Worm (Caenorhabditis elegans) whole organism, young adult: ENCODE measurements around the gene mdt-6.

Experiments
- B0019.2 ChIP-seq: fragments of 200-800 bp; sonication (Bioruptor generic); conservative IDR thresholded peaks from 2 replicates; pipeline ENCODE4 v1.3.6; 2022; ENCODE audit warnings: missing genetic modification reagents, missing genetic modification characterization, missing compliant biosample characterization
- B0035.1 ChIP-seq: sonication (generic microtip); optimal IDR thresholded peaks from 2 replicates; lab custom pipeline; 2016; ENCODE audit warnings: missing genetic modification characterization, mild to moderate bottlenecking, missing compliant biosample characterization, missing genotype, missing genetic modification reagents
- B0261.1 ChIP-seq: sonication (generic microtip); optimal IDR thresholded peaks from 2 replicates; lab custom pipeline; 2016; ENCODE audit warnings: mild to moderate bottlenecking, missing genetic modification characterization, moderate library complexity, missing compliant biosample characterization
- B0336.3 ChIP-seq: fragments of 200-800 bp; sonication (Bioruptor generic); IDR thresholded peaks from 2 replicates; pipeline ENCODE4 v1.3.6; 2022; ENCODE audit warnings: missing genetic modification characterization, missing compliant biosample characterization
- C06A6.2 ChIP-seq: fragments of 200-800 bp; sonication (Bioruptor generic); conservative IDR thresholded peaks from 2 replicates; pipeline ENCODE4 v1.3.6; 2022; ENCODE audit warnings: missing genetic modification characterization, missing compliant biosample characterization
- C17E4.6 ChIP-seq: fragments of 200-800 bp; sonication (Bioruptor generic); IDR thresholded peaks from 2 replicates; pipeline ENCODE4 v1.3.6; 2022; ENCODE audit warnings: missing genetic modification reagents, missing genetic modification characterization, missing compliant biosample characterization
- F10E7.11 ChIP-seq: sonication (generic microtip); optimal IDR thresholded peaks from 2 replicates; lab custom pipeline; 2017; ENCODE audit warnings: mild to moderate bottlenecking, missing genetic modification characterization, moderate library complexity, missing compliant biosample characterization
- F37B4.10 ChIP-seq: fragments of 200-800 bp; sonication (Bioruptor generic); IDR thresholded peaks from 2 replicates; pipeline ENCODE4 v1.3.6; 2022; ENCODE audit warnings: missing genetic modification characterization, missing compliant biosample characterization
- F55B11.4 ChIP-seq: sonication (generic microtip); optimal IDR thresholded peaks from 2 replicates; lab custom pipeline; 2016; ENCODE audit warnings: missing compliant biosample characterization, missing genetic modification characterization, borderline replicate concordance; ENCODE audit not compliant: insufficient read depth
- F57C9.4 ChIP-seq: sonication (generic microtip); optimal IDR thresholded peaks from 2 replicates; lab custom pipeline; 2017; ENCODE audit warnings: mild to moderate bottlenecking, missing genetic modification characterization, missing compliant biosample characterization
- T07F8.4 ChIP-seq: sonication (generic microtip); optimal IDR thresholded peaks from 2 replicates; lab custom pipeline; 2016; ENCODE audit warnings: mild to moderate bottlenecking, missing genetic modification characterization, moderate library complexity, missing compliant biosample characterization
- T26A5.8 ChIP-seq: sonication (generic microtip); optimal IDR thresholded peaks from 2 replicates; lab custom pipeline; 2016; ENCODE audit warnings: missing genetic modification characterization, missing compliant biosample characterization
- Y53F4B.3 ChIP-seq: fragments of 200-800 bp; sonication (Bioruptor generic); IDR thresholded peaks from 2 replicates; pipeline ENCODE4 v1.3.6; 2022; ENCODE audit warnings: missing genetic modification reagents, missing genetic modification characterization, missing compliant biosample characterization
- Y56A3A.18 ChIP-seq: fragments of 200-800 bp; sonication (Bioruptor generic); IDR thresholded peaks from 2 replicates; pipeline ENCODE4 v1.3.6; 2022; ENCODE audit warnings: missing genetic modification reagents, missing genetic modification characterization, missing compliant biosample characterization
- Y67H2A.10 ChIP-seq: fragments of 200-800 bp; sonication (Bioruptor generic); conservative IDR thresholded peaks from 2 replicates; pipeline ENCODE4 v1.3.6; 2022; ENCODE audit warnings: missing genetic modification reagents, missing genetic modification characterization, missing compliant biosample characterization
- aptf-3 ChIP-seq: fragments of 200-800 bp; sonication (Bioruptor generic); IDR thresholded peaks from 2 replicates; pipeline ENCODE4 v1.3.6; 2022; ENCODE audit warnings: missing genetic modification characterization, missing compliant biosample characterization
- attf-5 ChIP-seq: fragments of 200-800 bp; sonication (Bioruptor generic); optimal IDR thresholded peaks from 2 replicates; lab custom pipeline; 2018; ENCODE audit warnings: mild to moderate bottlenecking, missing genetic modification characterization, missing compliant biosample characterization
- ceh-100 ChIP-seq: fragments of 200-800 bp; sonication (Bioruptor generic); IDR thresholded peaks from 2 replicates; pipeline ENCODE4 v1.3.6; 2022; ENCODE audit warnings: missing genetic modification reagents, missing genetic modification characterization, missing compliant biosample characterization
- ceh-27 ChIP-seq: fragments of 200-800 bp; sonication (Bioruptor generic); optimal IDR thresholded peaks from 2 replicates; lab custom pipeline; 2018; ENCODE audit warnings: mild to moderate bottlenecking, missing genetic modification characterization, moderate library complexity, missing compliant biosample characterization
- ceh-40 ChIP-seq: fragments of 200-800 bp; sonication (Bioruptor generic); IDR thresholded peaks from 2 replicates; pipeline ENCODE4 v1.3.6; 2022; ENCODE audit warnings: missing genetic modification characterization, missing compliant biosample characterization
- ceh-58 ChIP-seq: fragments of 200-800 bp; sonication (Bioruptor generic); IDR thresholded peaks from 2 replicates; pipeline ENCODE4 v1.3.6; 2022; ENCODE audit warnings: missing genetic modification characterization, missing compliant biosample characterization
- ceh-79 ChIP-seq: sonication (generic microtip); optimal IDR thresholded peaks from 2 replicates; lab custom pipeline; 2017; ENCODE audit warnings: mild to moderate bottlenecking, missing genetic modification characterization, missing compliant biosample characterization
- chd-7 ChIP-seq: sonication (generic microtip); optimal IDR thresholded peaks from 2 replicates; lab custom pipeline; 2016; ENCODE audit warnings: mild to moderate bottlenecking, missing genetic modification characterization, moderate library complexity, missing compliant biosample characterization
- dpff-1 ChIP-seq: sonication (generic microtip); optimal IDR thresholded peaks from 2 replicates; lab custom pipeline; 2017; ENCODE audit warnings: mild to moderate bottlenecking, missing genetic modification characterization, missing compliant biosample characterization
- egl-18 ChIP-seq: fragments of 200-800 bp; sonication (Bioruptor generic); IDR thresholded peaks from 2 replicates; pipeline ENCODE4 v1.3.6; 2022; ENCODE audit warnings: missing genetic modification reagents, missing genetic modification characterization, missing compliant biosample characterization
- egl-44 ChIP-seq: fragments of 200-800 bp; sonication (Bioruptor generic); IDR thresholded peaks from 2 replicates; pipeline ENCODE4 v1.3.6; 2022; ENCODE audit warnings: missing genetic modification reagents, missing genetic modification characterization, missing compliant biosample characterization
- egrh-3 ChIP-seq: fragments of 200-800 bp; sonication (Bioruptor generic); IDR thresholded peaks from 2 replicates; pipeline ENCODE4 v1.3.6; 2022; ENCODE audit warnings: missing genetic modification reagents, missing genetic modification characterization, missing compliant biosample characterization
- ekl-4 ChIP-seq: fragments of 200-800 bp; sonication (Bioruptor generic); IDR thresholded peaks from 2 replicates; pipeline ENCODE4 v1.3.6; 2022; ENCODE audit warnings: missing genetic modification reagents, missing genetic modification characterization, missing compliant biosample characterization
- ets-4 ChIP-seq: fragments of 200-800 bp; sonication (Bioruptor generic); optimal IDR thresholded peaks from 2 replicates; lab custom pipeline; 2018; ENCODE audit warnings: mild to moderate bottlenecking, missing genetic modification characterization, missing compliant biosample characterization
- hlh-12 ChIP-seq: sonication (generic microtip); optimal IDR thresholded peaks from 2 replicates; lab custom pipeline; 2016; ENCODE audit warnings: missing genetic modification characterization, missing compliant biosample characterization
- hmg-1.2 ChIP-seq: fragments of 200-800 bp; sonication (Bioruptor generic); IDR thresholded peaks from 2 replicates; pipeline ENCODE4 v1.3.6; 2022; ENCODE audit warnings: missing genetic modification reagents, missing genetic modification characterization, missing compliant biosample characterization
- hrde-1 ChIP-seq: sonication (generic microtip); optimal IDR thresholded peaks from 2 replicates; lab custom pipeline; 2016; ENCODE audit warnings: missing genetic modification characterization, mild to moderate bottlenecking, missing compliant biosample characterization, moderate library complexity, missing genotype, missing genetic modification reagents, borderline replicate concordance
- lin-35 ChIP-seq, 3 experiments: fragments of 150-350 bp in 2 of 3; sonication (generic microtip) in 1 of 3; optimal IDR thresholded peaks; 2 replicates each; lab custom pipeline; 2014 to 2018; ENCODE audit warnings: missing biosample characterization in 3 of 3, missing genetic modification characterization in 3 of 3, missing genetic modification reagents in 3 of 3
- madf-10 ChIP-seq: sonication (generic microtip); optimal IDR thresholded peaks from 2 replicates; lab custom pipeline; 2016; ENCODE audit warnings: mild to moderate bottlenecking, missing genetic modification characterization, missing compliant biosample characterization
- madf-6 ChIP-seq: fragments of 200-800 bp; sonication (Bioruptor generic); IDR thresholded peaks from 2 replicates; pipeline ENCODE4 v1.3.6; 2022; ENCODE audit warnings: missing genetic modification reagents, missing genetic modification characterization, missing compliant biosample characterization
- nfya-1 ChIP-seq: sonication (generic microtip); optimal IDR thresholded peaks from 2 replicates; lab custom pipeline; 2017; ENCODE audit warnings: antibody characterized with exemption, missing compliant biosample characterization, missing genetic modification characterization, borderline replicate concordance; ENCODE audit not compliant: insufficient read depth
- nhr-120 ChIP-seq: fragments of 200-800 bp; sonication (Bioruptor generic); IDR thresholded peaks from 2 replicates; pipeline ENCODE4 v1.3.6; 2022; ENCODE audit warnings: missing genetic modification characterization, missing compliant biosample characterization
- nhr-179 ChIP-seq: sonication (generic microtip); optimal IDR thresholded peaks from 2 replicates; lab custom pipeline; 2016; ENCODE audit warnings: mild to moderate bottlenecking, missing genetic modification characterization, missing compliant biosample characterization
- nhr-27 ChIP-seq: fragments of 200-800 bp; sonication (Bioruptor generic); optimal IDR thresholded peaks from 2 replicates; lab custom pipeline; 2018; ENCODE audit warnings: mild to moderate bottlenecking, missing genetic modification characterization, moderate library complexity, missing compliant biosample characterization
- rec-8 ChIP-seq, 2 experiments: sonication (generic microtip); optimal IDR thresholded peaks; 2 replicates each; lab custom pipeline; 2016; ENCODE audit warnings: mild to moderate bottlenecking in 2 of 2, missing genetic modification characterization in 2 of 2, missing genetic modification reagents in 2 of 2, missing genotype in 2 of 2, missing biosample characterization in 1 of 2, missing compliant biosample characterization in 1 of 2, moderate library complexity in 1 of 2
- repo-1 ChIP-seq: sonication (generic microtip); optimal IDR thresholded peaks from 2 replicates; lab custom pipeline; 2017; ENCODE audit warnings: mild to moderate bottlenecking, missing genetic modification characterization, missing compliant biosample characterization
- snpc-1.3 ChIP-seq: sonication (generic microtip); optimal IDR thresholded peaks from 2 replicates; lab custom pipeline; 2017; ENCODE audit warnings: missing genetic modification characterization, mild to moderate bottlenecking, missing compliant biosample characterization, antibody characterized with exemption, moderate library complexity, missing genotype, missing genetic modification reagents; ENCODE audit not compliant: insufficient read depth
- tbp1 ChIP-seq: fragments of 200-800 bp; sonication (Bioruptor generic); optimal IDR thresholded peaks from 2 replicates; lab custom pipeline; 2018; ENCODE audit warnings: mild to moderate bottlenecking, missing genetic modification characterization, missing compliant biosample characterization
- tbx-9 ChIP-seq: sonication (generic microtip); optimal IDR thresholded peaks from 2 replicates; lab custom pipeline; 2016; ENCODE audit warnings: borderline replicate concordance, missing genetic modification characterization, inconsistent platforms, missing compliant biosample characterization
- zfh-2 ChIP-seq: fragments of 200-800 bp; sonication (Bioruptor generic); conservative IDR thresholded peaks from 2 replicates; pipeline ENCODE4 v1.3.6; 2022; ENCODE audit warnings: missing genetic modification reagents, missing genetic modification characterization, missing compliant biosample characterization
- zim-3 ChIP-seq: sonication (generic microtip); optimal IDR thresholded peaks from 2 replicates; lab custom pipeline; 2017; ENCODE audit warnings: mild to moderate bottlenecking, missing genetic modification characterization, moderate library complexity, missing compliant biosample characterization
- ztf-25 ChIP-seq: fragments of 200-800 bp; sonication (Bioruptor generic); IDR thresholded peaks from 2 replicates; pipeline ENCODE4 v1.3.6; 2022; ENCODE audit warnings: missing genetic modification reagents, missing genetic modification characterization, missing compliant biosample characterization
- ztf-6 ChIP-seq: fragments of 200-800 bp; sonication (Bioruptor generic); IDR thresholded peaks from 2 replicates; pipeline ENCODE4 v1.3.6; 2022; ENCODE audit warnings: missing genetic modification reagents, missing genetic modification characterization, missing compliant biosample characterization

The mdt-6 gene

ce11 chrV:7060396-7060795 lies 972 bp upstream of the mdt-6 start, which contains the start of the genes Y57E12AL.6 and Y57E12AL.1 (continued):
- TF ChIP-seq tbx-9 (tag; lab: Kevin White, UChicago): no peak
- TF ChIP-seq ztf-25 (GFP tag; lab: Robert Waterston, UW): no peak
- no peak for TF ChIP-seq B0261.1
- no peak for TF ChIP-seq ceh-40 (GFP tag; lab: Robert Waterston, UW)
- no peak for TF ChIP-seq hrde-1 (tag; lab: Kevin White, UChicago)
- TF ChIP-seq madf-10 (tag; lab: Kevin White, UChicago): peak; percentile 49
- peak; percentile 54 to 81 (median 55) for TF ChIP-seq lin-35 (GFP tag; optimal IDR thresholded peaks at IDR 0.05; lab: Kevin White, UChicago)
- TF ChIP-seq zim-3 (tag; lab: Kevin White, UChicago): no peak
- TF ChIP-seq aptf-3 (GFP tag; lab: Robert Waterston, UW): no peak
- no peak for TF ChIP-seq chd-7 (tag; lab: Kevin White, UChicago)
- TF ChIP-seq Y67H2A.10 (GFP tag; lab: Robert Waterston, UW): 0 out of 2 replicates have a peak, but pooled peaks have one; percentile 19
- peak; percentile 46 for TF ChIP-seq tbp1 (GFP tag; lab: Kevin White, UChicago)
- peak; percentile 65; the same call in 1 of the 2 replicates for TF ChIP-seq B0336.3
- peak; percentile 69 for TF ChIP-seq madf-6 (GFP tag; lab: Robert Waterston, UW)
- no peak for TF ChIP-seq B0019.2
- TF ChIP-seq attf-5: peak; percentile 84
- no peak for TF ChIP-seq Y53F4B.3 (GFP tag; lab: Robert Waterston, UW)
- TF ChIP-seq zfh-2 (GFP tag; lab: Robert Waterston, UW): 0 out of 2 replicates have a peak, but pooled peaks have one; percentile 15
- TF ChIP-seq rec-8 (tag; optimal IDR thresholded peaks at IDR 0.05; lab: Kevin White, UChicago): no peak
- TF ChIP-seq T07F8.4 (tag; lab: Kevin White, UChicago): no peak
- peak; percentile 45; the same call in 1 of the 2 replicates for TF ChIP-seq ekl-4 (GFP tag; lab: Robert Waterston, UW)
- no peak for TF ChIP-seq F10E7.11 (tag; lab: Kevin White, UChicago)
- TF ChIP-seq hmg-1.2 (GFP tag; lab: Robert Waterston, UW): peak; percentile 43; the same call in 1 of the 2 replicates
- no peak for TF ChIP-seq F37B4.10 (GFP tag; lab: Robert Waterston, UW)
- TF ChIP-seq egl-18 (GFP tag; lab: Robert Waterston, UW): no peak
- TF ChIP-seq nhr-179 (tag; lab: Kevin White, UChicago): no peak
- TF ChIP-seq dpff-1 (tag; lab: Kevin White, UChicago): no peak
- peak; percentile 48 for TF ChIP-seq repo-1 (tag; lab: Kevin White, UChicago)
- TF ChIP-seq B0035.1 (tag; lab: Kevin White, UChicago): no peak
- TF ChIP-seq egl-44: no peak
- TF ChIP-seq nhr-120 (GFP tag; lab: Robert Waterston, UW): no peak
- TF ChIP-seq ceh-100 (GFP tag; lab: Robert Waterston, UW): 0 out of 2 replicates have a peak, but pooled peaks have one; percentile 11
- TF ChIP-seq ceh-58: no peak
- no peak for TF ChIP-seq egrh-3 (GFP tag; lab: Robert Waterston, UW)
- TF ChIP-seq snpc-1.3 (tag; lab: Kevin White, UChicago): peak; percentile 25
- TF ChIP-seq ceh-79 (tag; lab: Kevin White, UChicago): no peak
- no peak for TF ChIP-seq Y56A3A.18
- no peak for TF ChIP-seq T26A5.8 (tag; lab: Kevin White, UChicago)
- no peak for TF ChIP-seq nfya-1
- TF ChIP-seq ztf-6 (GFP tag; lab: Robert Waterston, UW): no peak
- TF ChIP-seq F55B11.4: no peak
- no peak for TF ChIP-seq hlh-12 (tag; lab: Kevin White, UChicago)
- TF ChIP-seq nhr-27 (tag; lab: Kevin White, UChicago): no peak
- TF ChIP-seq F57C9.4 (tag; lab: Kevin White, UChicago): no peak
- no peak for TF ChIP-seq C17E4.6 (GFP tag; lab: Robert Waterston, UW)
- TF ChIP-seq ets-4 (GFP tag; lab: Kevin White, UChicago): no peak
- 0 out of 2 replicates have a peak, but pooled peaks have one; percentile 45 for TF ChIP-seq C06A6.2 (GFP tag; lab: Robert Waterston, UW)
- no peak for TF ChIP-seq ceh-27
